Fruit fly (Drosophila melanogaster) whole organism, embryonic: ENCODE data around the gene CG7320.

Experiments
- Aef1 ChIP-seq: fragments of 200-800 bp; sonication (Bioruptor generic); IDR thresholded peaks from 3 replicates; pipeline ENCODE4 v1.3.6; 2022; ENCODE audit warnings: missing biosample characterization, missing genetic modification characterization
- Atf-2 ChIP-seq: fragments of 200-800 bp; sonication (Bioruptor generic); optimal IDR thresholded peaks from 2 replicates; lab custom pipeline; 2016; ENCODE audit warnings: missing biosample characterization, missing genetic modification characterization
- CG10321 ChIP-seq: fragments of 200-800 bp; sonication (Bioruptor generic); IDR thresholded peaks from 2 replicates; pipeline ENCODE4 v1.3.6; 2022; ENCODE audit warnings: missing biosample characterization, missing genetic modification characterization
- CG10366 ChIP-seq: fragments of 200-800 bp; sonication (Bioruptor generic); IDR thresholded peaks from 2 replicates; pipeline ENCODE4 v1.3.6; 2022; ENCODE audit warnings: missing biosample characterization, missing genetic modification characterization
- CG10462 ChIP-seq: fragments of 200-800 bp; sonication (Bioruptor generic); optimal IDR thresholded peaks from 2 replicates; lab custom pipeline; 2016; ENCODE audit warnings: missing biosample characterization, missing genetic modification characterization
- CG10959 ChIP-seq: fragments of 200-800 bp; sonication (Bioruptor generic); IDR thresholded peaks from 2 replicates; pipeline ENCODE4 v1.3.6; 2022; ENCODE audit warnings: missing biosample characterization, missing genetic modification characterization
- CG10979 ChIP-seq: fragments of 200-800 bp; sonication (Bioruptor generic); optimal IDR thresholded peaks from 2 replicates; lab custom pipeline; 2018; ENCODE audit warnings: missing biosample characterization, mild to moderate bottlenecking, missing genetic modification characterization, moderate library complexity
- CG11398 ChIP-seq: fragments of 200-800 bp; sonication (Bioruptor generic); optimal IDR thresholded peaks from 2 replicates; lab custom pipeline; 2016; ENCODE audit warnings: missing biosample characterization, missing genetic modification characterization
- CG12219 ChIP-seq: fragments of 200-800 bp; sonication (Bioruptor generic); optimal IDR thresholded peaks from 3 replicates; lab custom pipeline; 2018; ENCODE audit warnings: missing biosample characterization, mild to moderate bottlenecking, missing genetic modification characterization
- CG13624 ChIP-seq: fragments of 200-800 bp; sonication (Bioruptor generic); optimal IDR thresholded peaks from 2 replicates; lab custom pipeline; 2016; ENCODE audit warnings: missing biosample characterization, missing genetic modification characterization
- CG14441 ChIP-seq: fragments of 200-800 bp; sonication (Bioruptor generic); IDR thresholded peaks from 2 replicates; pipeline ENCODE4 v1.3.6; 2022; ENCODE audit warnings: missing biosample characterization, missing genetic modification characterization
- CG15601 ChIP-seq: fragments of 200-800 bp; sonication (Bioruptor generic); optimal IDR thresholded peaks from 3 replicates; lab custom pipeline; 2019; ENCODE audit warnings: missing biosample characterization, mild to moderate bottlenecking, missing genetic modification characterization, moderate library complexity
- CG1602 ChIP-seq: fragments of 200-800 bp; sonication (Bioruptor generic); optimal IDR thresholded peaks from 3 replicates; lab custom pipeline; 2016; ENCODE audit warnings: missing biosample characterization, missing genetic modification characterization
- CG1647 ChIP-seq: fragments of 200-800 bp; sonication (Bioruptor generic); optimal IDR thresholded peaks from 3 replicates; lab custom pipeline; 2016; ENCODE audit warnings: missing biosample characterization, missing genetic modification characterization
- CG16863 ChIP-seq: fragments of 200-800 bp; sonication (Bioruptor generic); optimal IDR thresholded peaks from 3 replicates; lab custom pipeline; 2016; ENCODE audit warnings: missing biosample characterization, missing genetic modification characterization
- CG17802 ChIP-seq: fragments of 200-800 bp; sonication (Bioruptor generic); optimal IDR thresholded peaks from 2 replicates; lab custom pipeline; 2018; ENCODE audit warnings: missing biosample characterization, mild to moderate bottlenecking, missing genetic modification characterization, moderate library complexity
- CG18262 ChIP-seq: fragments of 200-800 bp; optimal IDR thresholded peaks from 3 replicates; lab custom pipeline; 2019; ENCODE audit warnings: missing biosample characterization, mild to moderate bottlenecking, missing genetic modification characterization, moderate library complexity
- CG2199 ChIP-seq: fragments of 200-800 bp; sonication (Bioruptor generic); IDR thresholded peaks from 3 replicates; pipeline ENCODE4 v1.3.6; 2022; ENCODE audit warnings: missing biosample characterization, missing genetic modification characterization
- CG42726 ChIP-seq: fragments of 200-800 bp; sonication (Bioruptor generic); IDR thresholded peaks from 2 replicates; pipeline ENCODE4 v1.3.6; 2022; ENCODE audit warnings: missing biosample characterization, missing genetic modification characterization; ENCODE audit not compliant: partially characterized antibody
- CG4617 ChIP-seq: fragments of 200-800 bp; sonication (Bioruptor generic); optimal IDR thresholded peaks from 3 replicates; lab custom pipeline; 2016; ENCODE audit warnings: missing biosample characterization, missing genetic modification characterization, borderline replicate concordance
- CG6689 ChIP-seq: fragments of 200-800 bp; sonication (Bioruptor generic); IDR thresholded peaks from 2 replicates; pipeline ENCODE4 v1.3.6; 2022; ENCODE audit warnings: missing biosample characterization, missing genetic modification characterization
- CG8359 ChIP-seq: fragments of 200-800 bp; sonication (Bioruptor generic); optimal IDR thresholded peaks from 2 replicates; lab custom pipeline; 2017; ENCODE audit warnings: missing biosample characterization, mild to moderate bottlenecking, missing genetic modification characterization, borderline replicate concordance
- CG8388 ChIP-seq: fragments of 200-800 bp; sonication (Bioruptor generic); optimal IDR thresholded peaks from 2 replicates; lab custom pipeline; 2019; ENCODE audit warnings: missing biosample characterization, mild to moderate bottlenecking, missing genetic modification characterization, moderate library complexity
- CG8924 ChIP-seq: fragments of 200-800 bp; optimal IDR thresholded peaks from 3 replicates; lab custom pipeline; 2019; ENCODE audit warnings: missing biosample characterization, mild to moderate bottlenecking, missing genetic modification characterization, moderate library complexity
- CG9437 ChIP-seq: fragments of 200-800 bp; sonication (Bioruptor generic); optimal IDR thresholded peaks from 2 replicates; lab custom pipeline; 2018; ENCODE audit warnings: missing biosample characterization, mild to moderate bottlenecking, missing genetic modification characterization
- CG9609 ChIP-seq: fragments of 200-800 bp; sonication (Bioruptor generic); optimal IDR thresholded peaks from 3 replicates; lab custom pipeline; 2016; ENCODE audit warnings: missing biosample characterization, missing genetic modification characterization
- Doc2 ChIP-seq: fragments of 200-800 bp; sonication (Bioruptor generic); IDR thresholded peaks from 2 replicates; pipeline ENCODE4 v1.3.6; 2022; ENCODE audit warnings: missing biosample characterization, missing genetic modification characterization
- MTF-1 ChIP-seq: fragments of 200-800 bp; sonication (Bioruptor generic); optimal IDR thresholded peaks from 2 replicates; lab custom pipeline; 2018; ENCODE audit warnings: missing biosample characterization, mild to moderate bottlenecking, missing genetic modification characterization, borderline replicate concordance
- Rx ChIP-seq: fragments of 200-800 bp; sonication (Bioruptor generic); IDR thresholded peaks from 2 replicates; pipeline ENCODE4 v1.3.6; 2022; ENCODE audit warnings: missing biosample characterization, missing genetic modification characterization
- Sox102F ChIP-seq: fragments of 200-800 bp; sonication (Bioruptor generic); optimal IDR thresholded peaks from 2 replicates; lab custom pipeline; 2018; ENCODE audit warnings: missing biosample characterization, mild to moderate bottlenecking, missing genetic modification characterization, moderate library complexity
- TFAM ChIP-seq: fragments of 200-800 bp; sonication (Bioruptor generic); optimal IDR thresholded peaks from 2 replicates; lab custom pipeline; 2017; ENCODE audit warnings: missing biosample characterization, missing genetic modification characterization, inconsistent platforms
- Taf1 ChIP-seq: fragments of 200-800 bp; sonication (Bioruptor generic); IDR thresholded peaks from 2 replicates; pipeline ENCODE4 v1.3.6; 2022; ENCODE audit warnings: missing biosample characterization, missing genetic modification characterization
- Tbp ChIP-seq: fragments of >200 bp; optimal IDR thresholded peaks from 2 replicates; lab custom pipeline; 2018; ENCODE audit warnings: missing biosample characterization, missing genetic modification characterization
- cg ChIP-seq: fragments of 200-800 bp; sonication (Bioruptor generic); optimal IDR thresholded peaks from 3 replicates; lab custom pipeline; 2019; ENCODE audit warnings: missing biosample characterization, mild to moderate bottlenecking, missing genetic modification characterization, moderate library complexity
- dan ChIP-seq: fragments of 200-800 bp; sonication (Bioruptor generic); IDR thresholded peaks from 2 replicates; pipeline ENCODE4 v1.3.6; 2022; ENCODE audit warnings: missing biosample characterization, missing genetic modification characterization
- fd96Cb ChIP-seq: fragments of 200-800 bp; sonication (Bioruptor generic); optimal IDR thresholded peaks from 2 replicates; lab custom pipeline; 2018; ENCODE audit warnings: missing biosample characterization, mild to moderate bottlenecking, missing genetic modification characterization, moderate library complexity
- gt ChIP-seq: fragments of 200-800 bp; sonication (Bioruptor generic); IDR thresholded peaks from 2 replicates; pipeline ENCODE4 v1.3.6; 2022; ENCODE audit warnings: missing biosample characterization, missing genetic modification characterization
- mirr ChIP-seq: fragments of 200-800 bp; sonication (Bioruptor generic); optimal IDR thresholded peaks from 3 replicates; lab custom pipeline; 2018; ENCODE audit warnings: missing biosample characterization, mild to moderate bottlenecking, missing genetic modification characterization
- oc ChIP-seq: fragments of 200-800 bp; sonication (Bioruptor generic); optimal IDR thresholded peaks from 2 replicates; lab custom pipeline; 2018; ENCODE audit warnings: missing biosample characterization, mild to moderate bottlenecking, missing genetic modification characterization, moderate library complexity
- pnt ChIP-seq: fragments of 200-800 bp; sonication (Bioruptor generic); optimal IDR thresholded peaks from 3 replicates; lab custom pipeline; 2016; ENCODE audit warnings: missing biosample characterization, missing genetic modification characterization
- ranshi ChIP-seq: fragments of 200-800 bp; sonication (Bioruptor generic); IDR thresholded peaks from 2 replicates; pipeline ENCODE4 v1.3.6; 2022; ENCODE audit warnings: missing biosample characterization, missing genetic modification characterization
- ro ChIP-seq: fragments of 200-800 bp; sonication (Bioruptor generic); IDR thresholded peaks from 2 replicates; pipeline ENCODE4 v1.3.6; 2022; ENCODE audit warnings: missing biosample characterization, missing genetic modification characterization
- run ChIP-seq: fragments of 200-800 bp; sonication (Bioruptor generic); optimal IDR thresholded peaks from 3 replicates; lab custom pipeline; 2018; ENCODE audit warnings: missing biosample characterization, mild to moderate bottlenecking, missing genetic modification characterization
- sens ChIP-seq: fragments of 200-800 bp; sonication (Bioruptor generic); peaks from one replicate; lab custom pipeline; 2016; ENCODE audit warnings: missing biosample characterization, missing genetic modification characterization
- sisA ChIP-seq: fragments of 200-800 bp; sonication (Bioruptor generic); IDR thresholded peaks from 2 replicates; pipeline ENCODE4 v1.3.6; 2022; ENCODE audit warnings: missing biosample characterization, missing genetic modification characterization
- slbo ChIP-seq: fragments of 200-800 bp; sonication (Bioruptor generic); IDR thresholded peaks from 2 replicates; pipeline ENCODE4 v1.3.6; 2022; ENCODE audit warnings: missing biosample characterization, missing genetic modification characterization
- slp2 ChIP-seq: fragments of 200-800 bp; sonication (Bioruptor generic); optimal IDR thresholded peaks from 2 replicates; lab custom pipeline; 2016; ENCODE audit warnings: missing biosample characterization, missing genetic modification characterization
- sqz ChIP-seq: fragments of 200-800 bp; sonication (Bioruptor generic); optimal IDR thresholded peaks from 3 replicates; lab custom pipeline; 2018; ENCODE audit warnings: missing biosample characterization, mild to moderate bottlenecking, missing genetic modification characterization
- tap ChIP-seq: fragments of 200-800 bp; optimal IDR thresholded peaks from 3 replicates; lab custom pipeline; 2019; ENCODE audit warnings: missing biosample characterization, mild to moderate bottlenecking, missing genetic modification characterization, moderate library complexity
- wor ChIP-seq: fragments of 200-800 bp; sonication (Bioruptor generic); IDR thresholded peaks from 2 replicates; pipeline ENCODE4 v1.3.6; 2022; ENCODE audit warnings: missing biosample characterization, missing genetic modification characterization
- z ChIP-seq: fragments of 200-800 bp; sonication (Bioruptor generic); IDR thresholded peaks from 3 replicates; pipeline ENCODE4 v1.3.6; 2022; ENCODE audit warnings: missing biosample characterization, missing genetic modification characterization

Gene CG7320

dm6 chr3L:18226682-18227410 lies 25.6 kb downstream of the CG7320 start (continued):
- TF ChIP-seq cg (GFP tag; lab: Kevin White, UChicago) = peak; percentile 6
- TF ChIP-seq CG2199 = peak; percentile 84
- TF ChIP-seq mirr (GFP tag; lab: Kevin White, UChicago) = no peak
- TF ChIP-seq fd96Cb (tag; lab: Kevin White, UChicago) = peak; percentile 31
- no peak for TF ChIP-seq wor (GFP tag; lab: Robert Waterston, UW)
- TF ChIP-seq CG10979 (tag; lab: Kevin White, UChicago) = peak; percentile 24
- no peak for TF ChIP-seq Rx (GFP tag; lab: Robert Waterston, UW)
- no peak for TF ChIP-seq CG17802 (tag; lab: Kevin White, UChicago)
- TF ChIP-seq pnt (GFP tag; lab: Kevin White, UChicago) = no peak
- no peak for TF ChIP-seq CG11398 (GFP tag; lab: Kevin White, UChicago)
- no peak for TF ChIP-seq CG10959 (GFP tag; lab: Robert Waterston, UW)
- peak; percentile 25 for TF ChIP-seq Sox102F (GFP tag; lab: Kevin White, UChicago)
- no peak for TF ChIP-seq CG14441 (GFP tag; lab: Robert Waterston, UW)
- TF ChIP-seq CG42726 (GFP tag; lab: Robert Waterston, UW) = no peak
- TF ChIP-seq Atf-2 = no peak
- TF ChIP-seq Aef1 (GFP tag; lab: Robert Waterston, UW) = no peak
- no peak for TF ChIP-seq gt
- peak; percentile 15 for TF ChIP-seq CG18262 (tag; lab: Kevin White, UChicago)
- 0 out of 2 replicates have a peak, but pooled peaks have one; percentile 9 for TF ChIP-seq sisA (GFP tag; lab: Robert Waterston, UW)
- TF ChIP-seq run (tag; lab: Kevin White, UChicago) = no peak
- peak; percentile 21 for TF ChIP-seq sens (GFP tag; lab: Kevin White, UChicago)

dm6 chr3L:18227411-18227716 lies 26.1 kb downstream of the CG7320 start:
- TF ChIP-seq MTF-1 (GFP tag; lab: Kevin White, UChicago) = no peak
- no peak for TF ChIP-seq gt
- no peak for TF ChIP-seq dan (GFP tag; lab: Robert Waterston, UW)
- TF ChIP-seq CG1602 (GFP tag; lab: Kevin White, UChicago) = peak; percentile 19
- no peak for TF ChIP-seq CG1647 (GFP tag; lab: Kevin White, UChicago)
- no peak for TF ChIP-seq Tbp
- TF ChIP-seq slbo = no peak
- TF ChIP-seq CG15601 (tag; lab: Kevin White, UChicago) = peak; percentile 71
- TF ChIP-seq z (GFP tag; lab: Robert Waterston, UW) = no peak
- TF ChIP-seq sqz (GFP tag; lab: Kevin White, UChicago) = peak; percentile 76
- no peak for TF ChIP-seq CG4617
- TF ChIP-seq CG16863 (GFP tag; lab: Kevin White, UChicago) = no peak
- TF ChIP-seq CG10321 (GFP tag; lab: Robert Waterston, UW) = no peak
- peak; percentile 67 for TF ChIP-seq CG8388 (GFP tag; lab: Kevin White, UChicago)
- no peak for TF ChIP-seq ro (GFP tag; lab: Robert Waterston, UW)
- TF ChIP-seq ranshi = no peak
- no peak for TF ChIP-seq slp2 (GFP tag; lab: Kevin White, UChicago)
- TF ChIP-seq CG9437 (GFP tag; lab: Kevin White, UChicago) = peak; percentile 52
- no peak for TF ChIP-seq Doc2
- TF ChIP-seq CG8359 = no peak
- no peak for TF ChIP-seq TFAM
- TF ChIP-seq CG8924 (tag; lab: Kevin White, UChicago) = peak; percentile 46
- no peak for TF ChIP-seq CG9609 (GFP tag; lab: Kevin White, UChicago)
- no peak for TF ChIP-seq CG13624 (GFP tag; lab: Kevin White, UChicago)
- 0 out of 2 replicates have a peak, but pooled peaks have one; percentile 14 for TF ChIP-seq CG6689 (GFP tag; lab: Robert Waterston, UW)
- TF ChIP-seq CG10366 (GFP tag; lab: Robert Waterston, UW) = no peak
- no peak for TF ChIP-seq Taf1
- TF ChIP-seq CG10462 (GFP tag; lab: Kevin White, UChicago) = no peak
- no peak for TF ChIP-seq CG12219 (GFP tag; lab: Kevin White, UChicago)
- no peak for TF ChIP-seq oc (tag; lab: Kevin White, UChicago)
- no peak for TF ChIP-seq tap (tag; lab: Kevin White, UChicago)
